Fruit fly (Drosophila melanogaster): Measurements from ENCODE around the gene CG32264.

Gene CG32264

dm6 chr3L:3765782-3766520 lies 40.3 kb downstream of the CG32264 start:
- TF ChIP-seq fd96Ca (GFP tag; IDR thresholded peaks at IDR 0.05) (peak; percentile 82; the same call in 2 of the 3 replicates), CG8301 (tag; optimal IDR thresholded peaks at IDR 0.05) (peak; percentile 32), CG13204 (GFP tag; optimal IDR thresholded peaks at IDR 0.05) (peak; percentile 50), Pif1B (GFP tag; optimal IDR thresholded peaks at IDR 0.05) (peak; percentile 23), CG9948 (tag; optimal IDR thresholded peaks at IDR 0.05) (peak; percentile 48), Ets98B (GFP tag; IDR thresholded peaks at IDR 0.05) (peak; percentile 57), EcR (GFP tag; optimal IDR thresholded peaks at IDR 0.05) (peak; percentile 48), Snoo (tag; optimal IDR thresholded peaks at IDR 0.05) (peak; percentile 45), CG8159 (tag; optimal IDR thresholded peaks at IDR 0.05) (peak; percentile 44), CG15710 (tag; optimal IDR thresholded peaks at IDR 0.05) (peak; percentile 65), CG34367 (tag; optimal IDR thresholded peaks at IDR 0.05) (peak; percentile 52), CG32121 (GFP tag; IDR thresholded peaks at IDR 0.05) (peak; percentile 42), D1 (tag; optimal IDR thresholded peaks at IDR 0.05) (no peak), CG12605 (GFP tag; IDR thresholded peaks at IDR 0.05) (peak; percentile 83), gl (tag; optimal IDR thresholded peaks at IDR 0.05) (peak; percentile 85), CG10348 (GFP tag; IDR thresholded peaks at IDR 0.05) (no peak), CG4496 (GFP tag; IDR thresholded peaks at IDR 0.05) (peak; percentile 73), CG17806 (tag; optimal IDR thresholded peaks at IDR 0.05) (peak; percentile 6), rn (GFP tag; IDR thresholded peaks at IDR 0.05) (no peak), Pif1A (GFP tag; optimal IDR thresholded peaks at IDR 0.05) (peak; percentile 59), CG14655 (GFP tag; optimal IDR thresholded peaks at IDR 0.05) (peak; percentile 51)

DNA sequence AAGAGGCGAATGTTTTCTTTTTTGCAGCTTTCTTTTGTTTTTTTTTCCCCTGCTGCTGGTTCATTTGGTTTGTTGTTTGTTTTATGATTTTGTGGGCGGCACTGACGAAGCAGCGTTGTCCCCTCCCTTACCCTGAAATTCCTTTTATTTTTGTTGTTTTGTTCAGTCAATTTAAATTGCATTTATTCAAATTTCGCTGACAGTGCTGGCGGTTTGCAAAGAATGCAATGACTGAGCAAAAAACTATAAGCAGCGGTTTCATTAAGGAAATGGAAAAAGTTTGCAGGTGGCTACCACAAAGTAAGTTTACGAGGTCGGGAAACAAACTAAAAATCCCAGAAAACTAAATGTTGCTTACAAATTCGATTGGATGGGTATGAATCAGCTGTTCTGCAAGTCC lies 41.9 kb downstream of the CG32264 start:
- TF ChIP-seq D1 (tag; optimal IDR thresholded peaks at IDR 0.05) (no peak), fd96Ca (GFP tag; IDR thresholded peaks at IDR 0.05) (no peak), CG12605 (GFP tag; IDR thresholded peaks at IDR 0.05) (no peak), CG15710 (tag; optimal IDR thresholded peaks at IDR 0.05) (no peak)

DNA sequence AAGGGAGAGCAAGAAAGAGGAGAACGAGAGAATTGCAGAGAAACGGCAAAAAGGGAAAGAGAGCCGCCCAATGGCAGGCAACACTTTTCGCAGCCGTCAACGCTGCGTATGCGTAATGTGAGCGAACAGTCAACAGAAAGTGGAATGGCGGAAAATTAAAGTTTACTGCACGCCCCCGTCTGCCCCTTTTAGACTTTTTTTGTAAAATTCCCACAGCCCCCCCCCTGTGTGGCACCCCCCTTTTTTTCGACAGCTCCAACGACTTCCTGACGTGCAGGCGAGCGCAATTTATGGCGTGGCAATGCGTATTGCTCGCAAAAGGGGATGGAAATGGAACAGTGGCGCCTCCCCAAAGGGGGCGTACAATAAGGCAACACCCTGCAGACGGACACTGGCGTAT lies 42.9 kb downstream of the CG32264 start:
- TF ChIP-seq rn (GFP tag; IDR thresholded peaks at IDR 0.05) (0 out of 2 replicates have a peak, but pooled peaks have one; percentile 5), CG15710 (tag; optimal IDR thresholded peaks at IDR 0.05) (no peak)

DNA sequence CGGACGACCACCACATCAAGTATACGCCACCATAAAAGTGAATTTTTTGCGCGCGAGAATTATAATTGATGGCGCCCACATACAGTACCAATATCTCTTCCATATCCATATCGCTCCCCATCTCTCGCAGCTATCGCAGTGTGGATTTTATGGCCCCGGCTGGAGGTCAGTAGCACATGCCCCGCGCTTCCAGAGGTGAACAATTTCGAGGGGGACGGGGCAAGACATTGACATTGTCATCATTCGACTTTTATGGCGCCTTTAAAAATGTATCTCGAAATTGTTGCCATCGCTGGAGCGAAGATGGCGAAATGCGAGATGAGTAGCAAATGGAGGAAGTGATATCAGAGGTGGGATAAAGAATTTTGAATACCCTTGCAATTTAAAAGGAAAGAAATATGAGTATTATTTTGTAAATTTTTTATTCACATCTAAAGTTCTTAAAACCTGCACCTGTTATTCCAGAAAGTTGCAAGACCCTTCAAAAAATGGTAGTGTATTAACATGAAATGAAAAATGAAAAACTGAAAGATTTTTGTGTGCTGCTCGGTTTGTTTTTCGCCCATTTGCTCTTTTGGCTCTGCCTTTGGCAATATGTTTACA lies 45.8 kb downstream of the CG32264 start:
- TF ChIP-seq EcR (GFP tag; optimal IDR thresholded peaks at IDR 0.05) (peak; percentile 54), Pif1A (GFP tag; optimal IDR thresholded peaks at IDR 0.05) (no peak)

DNA sequence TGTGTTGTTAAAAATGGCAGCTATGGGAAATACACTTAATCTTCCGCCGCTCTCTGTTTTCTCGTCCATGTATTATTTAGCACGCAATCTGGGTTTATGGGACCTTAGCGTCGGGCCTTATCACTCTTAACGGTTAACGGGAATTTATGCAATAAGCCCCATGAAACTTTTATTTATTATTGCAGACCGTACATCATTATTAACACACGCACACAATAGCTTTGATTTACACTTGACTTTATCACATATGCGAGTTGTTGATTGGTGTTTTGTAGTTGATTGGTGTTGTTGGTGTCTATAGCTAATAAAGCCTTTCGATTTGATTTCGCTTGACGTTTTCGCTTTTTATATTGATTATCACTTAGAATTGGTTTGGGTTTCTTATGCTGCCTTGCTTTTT lies 47.7 kb downstream of the CG32264 start:
- TF ChIP-seq Pif1A (GFP tag; optimal IDR thresholded peaks at IDR 0.05) (no peak), CG34367 (tag; optimal IDR thresholded peaks at IDR 0.05) (no peak), D1 (tag; optimal IDR thresholded peaks at IDR 0.05) (no peak), rn (GFP tag; IDR thresholded peaks at IDR 0.05) (no peak), CG14655 (GFP tag; optimal IDR thresholded peaks at IDR 0.05) (no peak), CG9948 (tag; optimal IDR thresholded peaks at IDR 0.05) (no peak), gl (tag; optimal IDR thresholded peaks at IDR 0.05) (no peak), CG32121 (GFP tag; IDR thresholded peaks at IDR 0.05) (no peak), EcR (GFP tag; optimal IDR thresholded peaks at IDR 0.05) (no peak), fd96Ca (GFP tag; IDR thresholded peaks at IDR 0.05) (no peak), CG8159 (tag; optimal IDR thresholded peaks at IDR 0.05) (no peak)

dm6 chr3L:3755713-3756112 lies 50.5 kb downstream of the CG32264 start:
- TF ChIP-seq fd96Ca (GFP tag; IDR thresholded peaks at IDR 0.05) (no peak), EcR (GFP tag; optimal IDR thresholded peaks at IDR 0.05) (no peak), CG12605 (GFP tag; IDR thresholded peaks at IDR 0.05) (no peak), CG10348 (GFP tag; IDR thresholded peaks at IDR 0.05) (no peak)

- TF ChIP-seq fd96Ca (GFP tag; IDR thresholded peaks at IDR 0.05) (no peak), Pif1A (GFP tag; optimal IDR thresholded peaks at IDR 0.05) (no peak)
Observed at dm6 chr3L:3755101-3755500, 51.2 kb downstream of the CG32264 start, which contains the start of gene ppk27. ppk27 (minus strand) TSS chr3L:3755201.

- TF ChIP-seq CG9948 (tag; optimal IDR thresholded peaks at IDR 0.05) (no peak), Snoo (tag; optimal IDR thresholded peaks at IDR 0.05) (no peak), D1 (tag; optimal IDR thresholded peaks at IDR 0.05) (no peak), CG10348 (GFP tag; IDR thresholded peaks at IDR 0.05) (no peak), CG4496 (GFP tag; IDR thresholded peaks at IDR 0.05) (no peak), CG17806 (tag; optimal IDR thresholded peaks at IDR 0.05) (no peak), CG32121 (GFP tag; IDR thresholded peaks at IDR 0.05) (no peak), fd96Ca (GFP tag; IDR thresholded peaks at IDR 0.05) (no peak), CG8301 (tag; optimal IDR thresholded peaks at IDR 0.05) (no peak), EcR (GFP tag; optimal IDR thresholded peaks at IDR 0.05) (no peak), CG14655 (GFP tag; optimal IDR thresholded peaks at IDR 0.05) (no peak), Pif1B (GFP tag; optimal IDR thresholded peaks at IDR 0.05) (no peak), rn (GFP tag; IDR thresholded peaks at IDR 0.05) (no peak), CG15710 (tag; optimal IDR thresholded peaks at IDR 0.05) (no peak), CG34367 (tag; optimal IDR thresholded peaks at IDR 0.05) (no peak)
Observed at dm6 chr3L:3753636-3754035, 52.6 kb downstream of the CG32264 start.
